Worm (Caenorhabditis elegans) whole organism, L1 larva: Measurements from ENCODE around the gene rps-4.
A peak's percentile ranks its signal among the peaks of the same experiment; 100 is the strongest.

Experiments
- C04F5.9 ChIP-seq: sonication (generic microtip); optimal IDR thresholded peaks from 2 replicates; lab custom pipeline; 2016; ENCODE audit warnings: missing genetic modification characterization, missing compliant biosample characterization
- C34B4.2 ChIP-seq: sonication (generic microtip); optimal IDR thresholded peaks from 2 replicates; lab custom pipeline; 2017; ENCODE audit warnings: mild to moderate bottlenecking, missing genetic modification characterization, missing compliant biosample characterization
- F16B12.6 ChIP-seq: fragments of 150-350 bp; optimal IDR thresholded peaks from 2 replicates; lab custom pipeline; 2014; ENCODE audit warnings: missing biosample characterization, missing genetic modification characterization
- Y116A8C.19 ChIP-seq: sonication (generic microtip); optimal IDR thresholded peaks from 2 replicates; lab custom pipeline; 2016; ENCODE audit warnings: missing compliant biosample characterization, missing genetic modification characterization, borderline replicate concordance
- aha-1 ChIP-seq: fragments of 150-350 bp; optimal IDR thresholded peaks from 2 replicates; lab custom pipeline; 2014; ENCODE audit warnings: missing biosample characterization, missing genetic modification characterization
- alr-1 ChIP-seq: fragments of 200-800 bp; sonication (Bioruptor generic); optimal IDR thresholded peaks from 2 replicates; lab custom pipeline; 2018; ENCODE audit warnings: borderline replicate concordance, mild to moderate bottlenecking, missing genetic modification characterization, missing compliant biosample characterization
- aly-2 ChIP-seq: fragments of 150-350 bp; optimal IDR thresholded peaks from 2 replicates; lab custom pipeline; 2014; ENCODE audit warnings: missing biosample characterization, missing genetic modification characterization
- ama-1 ChIP-seq: fragments of 150-350 bp; optimal IDR thresholded peaks from 2 replicates; lab custom pipeline; 2014
- blmp-1 ChIP-seq: fragments of 150-350 bp; optimal IDR thresholded peaks from 2 replicates; lab custom pipeline; 2014; ENCODE audit warnings: missing biosample characterization, missing genetic modification characterization
- ceh-8 ChIP-seq: fragments of 200-800 bp; sonication (Bioruptor generic); optimal IDR thresholded peaks from 2 replicates; lab custom pipeline; 2018; ENCODE audit warnings: mild to moderate bottlenecking, missing genetic modification characterization, moderate library complexity, missing compliant biosample characterization
- ceh-88 ChIP-seq: fragments of 200-800 bp; sonication (Bioruptor generic); IDR thresholded peaks from 2 replicates; pipeline ENCODE4 v1.3.6; 2022; ENCODE audit warnings: missing genetic modification characterization, missing compliant biosample characterization
- dsc-1 ChIP-seq: sonication (generic microtip); optimal IDR thresholded peaks from 2 replicates; lab custom pipeline; 2016; ENCODE audit warnings: mild to moderate bottlenecking, missing genetic modification characterization, missing compliant biosample characterization
- efl-3 ChIP-seq: fragments of 200-800 bp; sonication (Bioruptor generic); optimal IDR thresholded peaks from 2 replicates; lab custom pipeline; 2018; ENCODE audit warnings: mild to moderate bottlenecking, missing genetic modification characterization, missing compliant biosample characterization
- egl-13 ChIP-seq: sonication (generic microtip); optimal IDR thresholded peaks from 2 replicates; lab custom pipeline; 2016; ENCODE audit warnings: missing genotype, missing genetic modification reagents, missing genetic modification characterization, missing compliant biosample characterization
- fkh-10 ChIP-seq: sonication (generic microtip); optimal IDR thresholded peaks from 2 replicates; lab custom pipeline; 2017; ENCODE audit warnings: missing biosample characterization, missing genetic modification reagents, missing genetic modification characterization
- irx-1 ChIP-seq: sonication (generic microtip); optimal IDR thresholded peaks from 2 replicates; lab custom pipeline; 2016; ENCODE audit warnings: missing genetic modification characterization, missing compliant biosample characterization
- isw-1 ChIP-seq: fragments of 200-800 bp; sonication (Bioruptor generic); IDR thresholded peaks from 2 replicates; pipeline ENCODE4 v1.3.6; 2022; ENCODE audit warnings: missing genetic modification characterization, missing compliant biosample characterization
- jun-1 ChIP-seq: fragments of 150-350 bp; optimal IDR thresholded peaks from 2 replicates; lab custom pipeline; 2014; ENCODE audit warnings: missing biosample characterization, missing genetic modification reagents, missing genetic modification characterization
- lin-13 ChIP-seq: fragments of 150-350 bp; optimal IDR thresholded peaks from 2 replicates; lab custom pipeline; 2014; ENCODE audit warnings: missing biosample characterization, missing genetic modification reagents, missing genetic modification characterization
- lin-14 ChIP-seq: fragments of 200-800 bp; sonication (Bioruptor generic); optimal IDR thresholded peaks from 2 replicates; lab custom pipeline; 2018; ENCODE audit warnings: mild to moderate bottlenecking, missing genetic modification characterization, moderate library complexity, missing compliant biosample characterization
- lin-35 ChIP-seq, 2 experiments: fragments of 150-350 bp; optimal IDR thresholded peaks; 2 replicates each; lab custom pipeline; 2014; ENCODE audit warnings: missing biosample characterization in 2 of 2, missing genetic modification characterization in 2 of 2, missing genetic modification reagents in 2 of 2
- lin-39 ChIP-seq: fragments of 150-350 bp; optimal IDR thresholded peaks from 2 replicates; lab custom pipeline; 2014; ENCODE audit warnings: missing biosample characterization, missing genetic modification reagents, missing genetic modification characterization
- lir-3 ChIP-seq: sonication (generic microtip); optimal IDR thresholded peaks from 2 replicates; lab custom pipeline; 2016; ENCODE audit warnings: mild to moderate bottlenecking, missing genetic modification characterization, moderate library complexity, missing compliant biosample characterization; ENCODE audit not compliant: poor library complexity
- lsy-2 ChIP-seq, 2 experiments: fragments of 150-350 bp; optimal IDR thresholded peaks; 2 replicates each; lab custom pipeline; 2014; ENCODE audit warnings: missing biosample characterization in 2 of 2, missing genetic modification characterization in 2 of 2
- mab-9 ChIP-seq: fragments of 200-800 bp; sonication (Bioruptor generic); IDR thresholded peaks from 2 replicates; pipeline ENCODE4 v1.3.6; 2022; ENCODE audit warnings: missing genetic modification reagents, missing genetic modification characterization, missing compliant biosample characterization
- mep-1 ChIP-seq: fragments of 150-350 bp; optimal IDR thresholded peaks from 2 replicates; lab custom pipeline; 2014; ENCODE audit warnings: missing biosample characterization, missing genetic modification characterization
- nhr-11 ChIP-seq: fragments of 150-350 bp; optimal IDR thresholded peaks from 2 replicates; lab custom pipeline; 2014; ENCODE audit warnings: missing biosample characterization, missing genetic modification characterization
- nhr-12 ChIP-seq: sonication (generic microtip); optimal IDR thresholded peaks from 2 replicates; lab custom pipeline; 2017; ENCODE audit warnings: missing biosample characterization, missing genetic modification characterization
- nhr-19 ChIP-seq: fragments of 200-800 bp; sonication (Bioruptor generic); conservative IDR thresholded peaks from 2 replicates; pipeline ENCODE4 v1.3.6; 2022; ENCODE audit warnings: missing genetic modification characterization, missing compliant biosample characterization
- nhr-237 ChIP-seq: fragments of 150-350 bp; optimal IDR thresholded peaks from 2 replicates; lab custom pipeline; 2014; ENCODE audit warnings: missing biosample characterization, missing genetic modification characterization
- nhr-71 ChIP-seq: sonication (generic microtip); optimal IDR thresholded peaks from 2 replicates; lab custom pipeline; 2016; ENCODE audit warnings: mild to moderate bottlenecking, missing genetic modification characterization, moderate library complexity, missing compliant biosample characterization
- nhr-76 ChIP-seq: sonication (generic microtip); optimal IDR thresholded peaks from 2 replicates; lab custom pipeline; 2017; ENCODE audit warnings: missing biosample characterization, missing genetic modification characterization
- nhr-84 ChIP-seq: sonication (generic microtip); optimal IDR thresholded peaks from 2 replicates; lab custom pipeline; 2017; ENCODE audit warnings: missing biosample characterization, missing genetic modification characterization
- nhr-85 ChIP-seq: sonication (generic microtip); peaks from one replicate; lab custom pipeline; 2016; ENCODE audit warnings: missing genetic modification characterization, inconsistent platforms, missing compliant biosample characterization
- nhr-90 ChIP-seq: sonication (generic microtip); optimal IDR thresholded peaks from 2 replicates; lab custom pipeline; 2016; ENCODE audit warnings: mild to moderate bottlenecking, missing genetic modification characterization, missing compliant biosample characterization; ENCODE audit not compliant: poor library complexity
- pag-3 ChIP-seq: sonication (generic microtip); optimal IDR thresholded peaks from 2 replicates; lab custom pipeline; 2017; ENCODE audit warnings: missing genetic modification characterization, mild to moderate bottlenecking, missing compliant biosample characterization, antibody characterized with exemption, borderline replicate concordance; ENCODE audit not compliant: insufficient read depth
- pax-3 ChIP-seq: fragments of 200-800 bp; sonication (Bioruptor generic); optimal IDR thresholded peaks from 2 replicates; lab custom pipeline; 2018; ENCODE audit warnings: mild to moderate bottlenecking, missing genetic modification characterization, moderate library complexity, missing compliant biosample characterization
- pqm-1 ChIP-seq: sonication (generic microtip); optimal IDR thresholded peaks from 3 replicates; lab custom pipeline; 2017; ENCODE audit warnings: missing biosample characterization, missing genetic modification characterization
- rnt-1 ChIP-seq: sonication (generic microtip); optimal IDR thresholded peaks from 2 replicates; lab custom pipeline; 2016; ENCODE audit warnings: mild to moderate bottlenecking, missing genetic modification characterization, moderate library complexity, missing compliant biosample characterization
- skn-1 ChIP-seq: fragments of 150-350 bp; optimal IDR thresholded peaks from 2 replicates; lab custom pipeline; 2014; ENCODE audit warnings: missing biosample characterization, missing genetic modification characterization
- snu-23 ChIP-seq: sonication (generic microtip); optimal IDR thresholded peaks from 2 replicates; lab custom pipeline; 2016; ENCODE audit warnings: missing genetic modification characterization, missing compliant biosample characterization
- sox-4 ChIP-seq: sonication (generic microtip); optimal IDR thresholded peaks from 2 replicates; lab custom pipeline; 2016; ENCODE audit warnings: missing genetic modification characterization, missing compliant biosample characterization
- sptf-1 ChIP-seq: fragments of 150-350 bp; optimal IDR thresholded peaks from 2 replicates; lab custom pipeline; 2014; ENCODE audit warnings: missing biosample characterization, missing genetic modification characterization
- swsn-7 ChIP-seq: sonication (generic microtip); optimal IDR thresholded peaks from 2 replicates; lab custom pipeline; 2016; ENCODE audit warnings: missing genetic modification characterization, missing compliant biosample characterization
- unc-130 ChIP-seq: fragments of 150-350 bp; optimal IDR thresholded peaks from 2 replicates; lab custom pipeline; 2017; ENCODE audit warnings: missing biosample characterization, missing genetic modification characterization, inconsistent platforms
- unc-62 ChIP-seq: fragments of 150-350 bp; optimal IDR thresholded peaks from 2 replicates; lab custom pipeline; 2014; ENCODE audit warnings: missing biosample characterization, missing genetic modification reagents, missing genetic modification characterization
- unc-98 ChIP-seq: fragments of 200-800 bp; sonication (Bioruptor generic); IDR thresholded peaks from 2 replicates; pipeline ENCODE4 v1.3.6; 2022; ENCODE audit warnings: missing genetic modification characterization, missing compliant biosample characterization
- zag-1 ChIP-seq: fragments of 150-350 bp; optimal IDR thresholded peaks from 2 replicates; lab custom pipeline; 2014; ENCODE audit warnings: missing biosample characterization, missing genetic modification characterization
- zip-4 ChIP-seq: fragments of 200-800 bp; sonication (Bioruptor generic); optimal IDR thresholded peaks from 2 replicates; lab custom pipeline; 2018; ENCODE audit warnings: mild to moderate bottlenecking, missing genetic modification characterization, moderate library complexity, missing compliant biosample characterization
- ztf-11 ChIP-seq, 2 experiments: sonication (generic microtip); optimal IDR thresholded peaks; 2 replicates each; lab custom pipeline; 2016 to 2017; ENCODE audit warnings: missing genetic modification characterization in 2 of 2, missing biosample characterization in 1 of 2, missing compliant biosample characterization in 1 of 2

The rps-4 gene

DNA sequence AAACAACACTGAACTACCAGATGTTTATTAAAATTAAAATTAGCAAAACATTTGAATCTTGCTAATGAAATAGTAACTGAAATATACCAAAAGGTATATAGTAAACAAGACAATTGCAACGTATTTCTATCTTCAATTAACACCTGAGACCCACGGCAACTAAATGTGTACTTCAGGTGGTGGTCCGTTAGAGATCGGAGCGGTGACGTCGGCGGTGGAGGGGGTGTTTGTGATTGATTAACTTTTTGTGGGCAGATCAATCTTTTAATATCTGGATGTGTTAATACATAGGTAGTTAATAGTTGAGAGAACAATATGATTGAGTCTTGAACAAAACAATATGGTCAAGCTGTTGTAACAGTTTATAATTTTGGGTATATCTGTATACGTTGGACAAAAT is 11.6 kb upstream of the rps-4 start:
- TF ChIP-seq zip-4 (no peak), lin-39 (tag; lab: Kevin White, UChicago) (peak; percentile 17), ceh-88 (GFP tag; lab: Robert Waterston, UW) (no peak), lin-14 (peak; percentile 43), nhr-84 (no peak), snu-23 (GFP tag; lab: Kevin White, UChicago) (no peak), mep-1 (no peak), nhr-71 (tag; lab: Kevin White, UChicago) (peak; percentile 30), rnt-1 (tag; lab: Kevin White, UChicago) (peak; percentile 53), nhr-76 (no peak), jun-1 (tag; lab: Kevin White, UChicago) (no peak), nhr-19 (GFP tag; lab: Robert Waterston, UW) (0 out of 2 replicates have a peak, but pooled peaks have one; percentile 10)

DNA sequence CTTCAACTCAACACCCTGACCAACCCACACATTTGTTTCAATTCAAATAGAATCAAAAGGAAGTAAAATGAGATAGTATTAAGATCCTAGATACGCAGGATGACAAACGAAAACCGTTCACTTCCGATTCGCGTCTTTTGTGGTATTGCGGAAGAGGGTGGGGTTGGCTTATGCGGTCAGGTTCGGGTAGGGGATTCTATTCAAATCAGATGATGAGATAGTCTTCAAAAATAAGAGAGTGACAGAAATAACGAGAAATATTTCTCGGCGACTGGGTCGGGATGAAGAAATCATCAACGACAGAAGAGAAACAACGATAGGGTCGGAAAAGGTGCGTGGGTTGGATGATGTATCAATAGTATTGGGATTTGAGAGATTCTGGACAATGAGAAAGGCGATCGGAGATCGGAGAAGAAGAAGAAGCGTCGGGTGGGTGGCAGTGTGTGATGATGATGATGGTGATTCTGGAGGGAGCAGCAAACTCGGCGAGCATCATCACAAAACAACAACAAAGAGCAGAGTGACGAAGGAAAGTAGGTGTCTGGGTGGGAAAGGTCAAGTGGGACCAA is 11.0 kb upstream of the rps-4 start:
- TF ChIP-seq unc-130 (tag; lab: Kevin White, UChicago) (peak; percentile 17), skn-1 (no peak), nhr-90 (tag; lab: Kevin White, UChicago) (no peak), lin-35 (GFP tag; optimal IDR thresholded peaks at IDR 0.05; lab: Kevin White, UChicago) (no peak), nhr-12 (tag; lab: Kevin White, UChicago) (no peak), ama-1 (lab: Kevin White, UChicago) (no peak), lsy-2 (tag; optimal IDR thresholded peaks at IDR 0.05; lab: Kevin White, UChicago) (peak in 1 of 2 experiments; percentile 25), egl-13 (tag; lab: Kevin White, UChicago) (no peak), zag-1 (tag; lab: Kevin White, UChicago) (no peak), rnt-1 (tag; lab: Kevin White, UChicago) (peak; percentile 62), aha-1 (tag; lab: Kevin White, UChicago) (no peak), irx-1 (tag; lab: Kevin White, UChicago) (no peak), sptf-1 (no peak), ztf-11 (tag; optimal IDR thresholded peaks at IDR 0.05; lab: Kevin White, UChicago) (no peak), nhr-19 (GFP tag; lab: Robert Waterston, UW) (peak; percentile 6; the same call in 1 of the 2 replicates), mab-9 (GFP tag; lab: Robert Waterston, UW) (no peak), blmp-1 (tag; lab: Kevin White, UChicago) (peak; percentile 85), pax-3 (no peak), unc-98 (GFP tag; lab: Robert Waterston, UW) (no peak), nhr-71 (tag; lab: Kevin White, UChicago) (peak; percentile 29), sox-4 (tag; lab: Kevin White, UChicago) (no peak), isw-1 (GFP tag; lab: Robert Waterston, UW) (no peak), zip-4 (no peak), unc-62 (GFP tag; lab: Kevin White, UChicago) (no peak), C34B4.2 (tag; lab: Kevin White, UChicago) (no peak), nhr-76 (no peak), efl-3 (GFP tag; lab: Kevin White, UChicago) (no peak), aly-2 (no peak), dsc-1 (tag; lab: Kevin White, UChicago) (peak; percentile 33), snu-23 (GFP tag; lab: Kevin White, UChicago) (peak; percentile 10), pag-3 (tag; lab: Kevin White, UChicago) (no peak), swsn-7 (tag; lab: Kevin White, UChicago) (no peak), Y116A8C.19 (no peak), mep-1 (peak; percentile 72), alr-1 (no peak), ceh-8 (GFP tag; lab: Kevin White, UChicago) (no peak), lin-14 (peak; percentile 83), fkh-10 (GFP tag; lab: Kevin White, UChicago) (no peak), F16B12.6 (tag; lab: Kevin White, UChicago) (no peak), nhr-85 (tag; lab: Kevin White, UChicago) (peak; percentile 60), ceh-88 (GFP tag; lab: Robert Waterston, UW) (no peak), pqm-1 (tag; lab: Kevin White, UChicago) (no peak), nhr-11 (tag; lab: Kevin White, UChicago) (no peak), lin-13 (GFP tag; lab: Kevin White, UChicago) (peak; percentile 5), C04F5.9 (tag; lab: Kevin White, UChicago) (no peak), nhr-237 (no peak), lir-3 (tag; lab: Kevin White, UChicago) (no peak)
